Worm (Caenorhabditis elegans) whole organism, L4/young adult: ENCODE data around the gene C25G6.3.

Experiments
- W03F9.2 ChIP-seq: fragments of 150-350 bp; optimal IDR thresholded peaks from 2 replicates; lab custom pipeline; 2014; ENCODE audit warnings: missing biosample characterization, missing genetic modification characterization
- dao-5 ChIP-seq: sonication (generic microtip); optimal IDR thresholded peaks from 2 replicates; lab custom pipeline; 2016; ENCODE audit warnings: missing genotype, missing genetic modification characterization, moderate library complexity, missing compliant biosample characterization
- him-1 ChIP-seq: sonication (generic microtip); optimal IDR thresholded peaks from 2 replicates; lab custom pipeline; 2016; ENCODE audit warnings: missing genotype, missing genetic modification reagents, missing genetic modification characterization, missing compliant biosample characterization

The C25G6.3 gene

ce11 chrX:1216833-1217232, 21.9 kb downstream of the C25G6.3 start:
- no peak for TF ChIP-seq dao-5 (tag; lab: Kevin White, UChicago)
- no peak for TF ChIP-seq him-1 (tag; lab: Kevin White, UChicago)
- TF ChIP-seq W03F9.2: no peak

ce11 chrX:1213136-1213535, 25.6 kb downstream of the C25G6.3 start:
- TF ChIP-seq W03F9.2 (no peak), dao-5 (tag; lab: Kevin White, UChicago) (no peak), him-1 (tag; lab: Kevin White, UChicago) (no peak)

- TF ChIP-seq him-1 (tag; lab: Kevin White, UChicago): no peak
- no peak for TF ChIP-seq dao-5 (tag; lab: Kevin White, UChicago)
- no peak for TF ChIP-seq W03F9.2
Measured at ce11 chrX:1209096-1209495, 29.6 kb downstream of the C25G6.3 start, which contains the start of gene C46H3.1. TSS of gene C46H3.1 (plus strand) at chrX:1209396.

ce11 chrX:1207915-1208314, 30.8 kb downstream of the C25G6.3 start:
- no peak for TF ChIP-seq him-1 (tag; lab: Kevin White, UChicago)
- peak; percentile 29 for TF ChIP-seq W03F9.2
- TF ChIP-seq dao-5 (tag; lab: Kevin White, UChicago): no peak

ce11 chrX:1206029-1206428, 32.7 kb downstream of the C25G6.3 start, which contains the start of gene T13G4.7:
TSS of gene T13G4.7 (minus strand) at chrX:1206129.
- no peak for TF ChIP-seq W03F9.2
- TF ChIP-seq him-1 (tag; lab: Kevin White, UChicago): no peak
- no peak for TF ChIP-seq dao-5 (tag; lab: Kevin White, UChicago)

ce11 chrX:1202638-1203037, 36.1 kb downstream of the C25G6.3 start:
- TF ChIP-seq dao-5 (tag; lab: Kevin White, UChicago): no peak
- TF ChIP-seq him-1 (tag; lab: Kevin White, UChicago): no peak
- TF ChIP-seq W03F9.2: no peak

- no peak for TF ChIP-seq dao-5 (tag; lab: Kevin White, UChicago)
- TF ChIP-seq W03F9.2: no peak
- TF ChIP-seq him-1 (tag; lab: Kevin White, UChicago): no peak
Measured at ce11 chrX:1192848-1193247, 45.9 kb downstream of the C25G6.3 start, which contains the start of gene T13G4.1. TSS of gene T13G4.1 (plus strand) at chrX:1193148.

- TF ChIP-seq W03F9.2 (no peak), him-1 (tag; lab: Kevin White, UChicago) (no peak), dao-5 (tag; lab: Kevin White, UChicago) (no peak)
Measured at ce11 chrX:1191582-1191981, 47.1 kb downstream of the C25G6.3 start, which contains the start of gene T13G4.4. TSS of gene T13G4.4 (minus strand) at chrX:1191678.

- TF ChIP-seq W03F9.2: no peak
- TF ChIP-seq him-1 (tag; lab: Kevin White, UChicago): no peak
- TF ChIP-seq dao-5 (tag; lab: Kevin White, UChicago): no peak
Measured at ce11 chrX:1185474-1185873, 53.2 kb downstream of the C25G6.3 start.

ce11 chrX:1183985-1184384, 54.7 kb downstream of the C25G6.3 start:
- TF ChIP-seq him-1 (tag; lab: Kevin White, UChicago) (no peak), dao-5 (tag; lab: Kevin White, UChicago) (no peak), W03F9.2 (no peak)

ce11 chrX:1183258-1183657, 55.4 kb downstream of the C25G6.3 start:
- TF ChIP-seq him-1 (tag; lab: Kevin White, UChicago) (no peak), dao-5 (tag; lab: Kevin White, UChicago) (no peak), W03F9.2 (no peak)
